Worm (Caenorhabditis elegans) whole organism, young adult: ENCODE measurements around the gene tnt-3.

Source experiments
- B0035.1 ChIP-seq: sonication (generic microtip); optimal IDR thresholded peaks from 2 replicates; lab custom pipeline; 2016; ENCODE audit warnings: missing genetic modification characterization, mild to moderate bottlenecking, missing compliant biosample characterization, missing genotype, missing genetic modification reagents
- C17E4.6 ChIP-seq: fragments of 200-800 bp; sonication (Bioruptor generic); IDR thresholded peaks from 2 replicates; pipeline ENCODE4 v1.3.6; 2022; ENCODE audit warnings: missing genetic modification reagents, missing genetic modification characterization, missing compliant biosample characterization
- D2030.7 ChIP-seq: fragments of 200-800 bp; sonication (Bioruptor generic); IDR thresholded peaks from 2 replicates; pipeline ENCODE4 v1.3.6; 2022; ENCODE audit warnings: missing genetic modification reagents, missing genetic modification characterization, missing compliant biosample characterization
- F49E8.2 ChIP-seq: sonication (generic microtip); optimal IDR thresholded peaks from 3 replicates; lab custom pipeline; 2017; ENCODE audit warnings: missing genetic modification characterization, mild to moderate bottlenecking, missing compliant biosample characterization, antibody characterized with exemption, moderate library complexity; ENCODE audit not compliant: insufficient read depth
- F52B5.7 ChIP-seq: sonication (generic microtip); optimal IDR thresholded peaks from 2 replicates; lab custom pipeline; 2016; ENCODE audit warnings: mild to moderate bottlenecking, missing genetic modification characterization, missing compliant biosample characterization
- F55B11.4 ChIP-seq: sonication (generic microtip); optimal IDR thresholded peaks from 2 replicates; lab custom pipeline; 2016; ENCODE audit warnings: missing compliant biosample characterization, missing genetic modification characterization, borderline replicate concordance; ENCODE audit not compliant: insufficient read depth
- F57A8.1 ChIP-seq: fragments of 200-800 bp; sonication (Bioruptor generic); optimal IDR thresholded peaks from 2 replicates; lab custom pipeline; 2018; ENCODE audit warnings: mild to moderate bottlenecking, missing genetic modification characterization, moderate library complexity, missing compliant biosample characterization
- ZK185.1 ChIP-seq: sonication (generic microtip); optimal IDR thresholded peaks from 2 replicates; lab custom pipeline; 2016; ENCODE audit warnings: mild to moderate bottlenecking, missing genetic modification characterization, missing compliant biosample characterization; ENCODE audit not compliant: poor library complexity, severe bottlenecking
- attf-6 ChIP-seq: fragments of 200-800 bp; sonication (Bioruptor generic); IDR thresholded peaks from 2 replicates; pipeline ENCODE4 v1.3.6; 2022; ENCODE audit warnings: missing genetic modification reagents, missing genetic modification characterization, missing compliant biosample characterization
- ceh-100 ChIP-seq: fragments of 200-800 bp; sonication (Bioruptor generic); IDR thresholded peaks from 2 replicates; pipeline ENCODE4 v1.3.6; 2022; ENCODE audit warnings: missing genetic modification reagents, missing genetic modification characterization, missing compliant biosample characterization
- dox-1 ChIP-seq: fragments of 200-800 bp; sonication (Bioruptor generic); IDR thresholded peaks from 2 replicates; pipeline ENCODE4 v1.3.6; 2022; ENCODE audit warnings: missing genetic modification reagents, missing genetic modification characterization, missing compliant biosample characterization
- dpl-1 ChIP-seq: fragments of 150-350 bp; optimal IDR thresholded peaks from 2 replicates; lab custom pipeline; 2014; ENCODE audit warnings: missing biosample characterization, missing genetic modification reagents, missing genetic modification characterization
- egl-44 ChIP-seq: fragments of 200-800 bp; sonication (Bioruptor generic); IDR thresholded peaks from 2 replicates; pipeline ENCODE4 v1.3.6; 2022; ENCODE audit warnings: missing genetic modification reagents, missing genetic modification characterization, missing compliant biosample characterization
- egrh-3 ChIP-seq: fragments of 200-800 bp; sonication (Bioruptor generic); IDR thresholded peaks from 2 replicates; pipeline ENCODE4 v1.3.6; 2022; ENCODE audit warnings: missing genetic modification reagents, missing genetic modification characterization, missing compliant biosample characterization
- gei-17 ChIP-seq: fragments of 200-800 bp; sonication (Bioruptor generic); optimal IDR thresholded peaks from 2 replicates; lab custom pipeline; 2018; ENCODE audit warnings: mild to moderate bottlenecking, missing genetic modification characterization, missing compliant biosample characterization
- him-1 ChIP-seq: sonication (generic microtip); optimal IDR thresholded peaks from 2 replicates; lab custom pipeline; 2016; ENCODE audit warnings: missing genotype, missing genetic modification reagents, missing genetic modification characterization, missing compliant biosample characterization
- hlh-12 ChIP-seq: sonication (generic microtip); optimal IDR thresholded peaks from 2 replicates; lab custom pipeline; 2016; ENCODE audit warnings: missing genetic modification characterization, missing compliant biosample characterization
- hmg-20 ChIP-seq: fragments of 200-800 bp; sonication (Bioruptor generic); IDR thresholded peaks from 2 replicates; pipeline ENCODE4 v1.3.6; 2022; ENCODE audit warnings: missing genetic modification reagents, missing genetic modification characterization, missing compliant biosample characterization
- hrde-1 ChIP-seq: sonication (generic microtip); optimal IDR thresholded peaks from 2 replicates; lab custom pipeline; 2016; ENCODE audit warnings: missing genetic modification characterization, mild to moderate bottlenecking, missing compliant biosample characterization, moderate library complexity, missing genotype, missing genetic modification reagents, borderline replicate concordance
- let-526 ChIP-seq: fragments of 200-800 bp; sonication (Bioruptor generic); IDR thresholded peaks from 2 replicates; pipeline ENCODE4 v1.3.6; 2022; ENCODE audit warnings: missing genetic modification reagents, missing genetic modification characterization, missing compliant biosample characterization
- lin-26 ChIP-seq: fragments of 200-800 bp; sonication (Bioruptor generic); IDR thresholded peaks from 2 replicates; pipeline ENCODE4 v1.3.6; 2022; ENCODE audit warnings: missing genetic modification reagents, missing genetic modification characterization, missing compliant biosample characterization
- lin-54 ChIP-seq: fragments of 200-800 bp; sonication (Bioruptor generic); optimal IDR thresholded peaks from 2 replicates; lab custom pipeline; 2018; ENCODE audit warnings: mild to moderate bottlenecking, missing genetic modification characterization, missing compliant biosample characterization
- lir-1 ChIP-seq: fragments of 200-800 bp; sonication (Bioruptor generic); conservative IDR thresholded peaks from 2 replicates; pipeline ENCODE4 v1.3.6; 2022; ENCODE audit warnings: missing genetic modification reagents, missing genetic modification characterization, missing compliant biosample characterization
- madf-8 ChIP-seq: fragments of 200-800 bp; sonication (Bioruptor generic); conservative IDR thresholded peaks from 2 replicates; pipeline ENCODE4 v1.3.6; 2022; ENCODE audit warnings: missing genetic modification reagents, missing genetic modification characterization, missing compliant biosample characterization
- nfya-1 ChIP-seq: sonication (generic microtip); optimal IDR thresholded peaks from 2 replicates; lab custom pipeline; 2017; ENCODE audit warnings: antibody characterized with exemption, missing compliant biosample characterization, missing genetic modification characterization, borderline replicate concordance; ENCODE audit not compliant: insufficient read depth
- nfyb-1 ChIP-seq: fragments of 200-800 bp; sonication (Bioruptor generic); IDR thresholded peaks from 2 replicates; pipeline ENCODE4 v1.3.6; 2022; ENCODE audit warnings: missing genetic modification reagents, missing genetic modification characterization, missing compliant biosample characterization
- nhr-27 ChIP-seq: fragments of 200-800 bp; sonication (Bioruptor generic); optimal IDR thresholded peaks from 2 replicates; lab custom pipeline; 2018; ENCODE audit warnings: mild to moderate bottlenecking, missing genetic modification characterization, moderate library complexity, missing compliant biosample characterization
- nhr-80 ChIP-seq: sonication (generic microtip); optimal IDR thresholded peaks from 2 replicates; lab custom pipeline; 2016; ENCODE audit warnings: missing genetic modification characterization, missing compliant biosample characterization
- rcor-1 ChIP-seq: fragments of 200-800 bp; sonication (Bioruptor generic); IDR thresholded peaks from 2 replicates; pipeline ENCODE4 v1.3.6; 2022; ENCODE audit warnings: missing genetic modification reagents, missing genetic modification characterization, missing compliant biosample characterization
- sea-2 ChIP-seq: fragments of 200-800 bp; sonication (Bioruptor generic); IDR thresholded peaks from 2 replicates; pipeline ENCODE4 v1.3.6; 2022; ENCODE audit warnings: missing genetic modification characterization, missing compliant biosample characterization
- snpc-1.3 ChIP-seq: sonication (generic microtip); optimal IDR thresholded peaks from 2 replicates; lab custom pipeline; 2017; ENCODE audit warnings: missing genetic modification characterization, mild to moderate bottlenecking, missing compliant biosample characterization, antibody characterized with exemption, moderate library complexity, missing genotype, missing genetic modification reagents; ENCODE audit not compliant: insufficient read depth
- snpc-3.4 ChIP-seq: sonication (generic microtip); optimal IDR thresholded peaks from 2 replicates; lab custom pipeline; 2017; ENCODE audit warnings: missing genetic modification characterization, mild to moderate bottlenecking, missing compliant biosample characterization, antibody characterized with exemption, moderate library complexity, missing genotype, missing genetic modification reagents
- snpc-4 ChIP-seq, 5 experiments: fragments of 150-350 bp in 1 of 5; sonication (generic microtip) in 4 of 5; optimal IDR thresholded peaks; 2 replicates each; lab custom pipeline; 2014 to 2018; ENCODE audit warnings: missing genetic modification characterization in 5 of 5, missing biosample characterization in 3 of 5, antibody characterized with exemption in 2 of 5, mild to moderate bottlenecking in 2 of 5, missing compliant biosample characterization in 2 of 5, missing genotype in 2 of 5, moderate library complexity in 2 of 5, missing genetic modification reagents in 1 of 5
- tbp1 ChIP-seq: fragments of 200-800 bp; sonication (Bioruptor generic); optimal IDR thresholded peaks from 2 replicates; lab custom pipeline; 2018; ENCODE audit warnings: mild to moderate bottlenecking, missing genetic modification characterization, missing compliant biosample characterization
- ztf-22 ChIP-seq: fragments of 200-800 bp; sonication (Bioruptor generic); optimal IDR thresholded peaks from 2 replicates; lab custom pipeline; 2018; ENCODE audit warnings: mild to moderate bottlenecking, missing genetic modification characterization, moderate library complexity, missing compliant biosample characterization
- ztf-25 ChIP-seq: fragments of 200-800 bp; sonication (Bioruptor generic); IDR thresholded peaks from 2 replicates; pipeline ENCODE4 v1.3.6; 2022; ENCODE audit warnings: missing genetic modification reagents, missing genetic modification characterization, missing compliant biosample characterization
- ztf-28 ChIP-seq: fragments of 200-800 bp; sonication (Bioruptor generic); IDR thresholded peaks from 2 replicates; pipeline ENCODE4 v1.3.6; 2022; ENCODE audit warnings: missing genetic modification reagents, missing genetic modification characterization, missing compliant biosample characterization

tnt-3 gene

DNA sequence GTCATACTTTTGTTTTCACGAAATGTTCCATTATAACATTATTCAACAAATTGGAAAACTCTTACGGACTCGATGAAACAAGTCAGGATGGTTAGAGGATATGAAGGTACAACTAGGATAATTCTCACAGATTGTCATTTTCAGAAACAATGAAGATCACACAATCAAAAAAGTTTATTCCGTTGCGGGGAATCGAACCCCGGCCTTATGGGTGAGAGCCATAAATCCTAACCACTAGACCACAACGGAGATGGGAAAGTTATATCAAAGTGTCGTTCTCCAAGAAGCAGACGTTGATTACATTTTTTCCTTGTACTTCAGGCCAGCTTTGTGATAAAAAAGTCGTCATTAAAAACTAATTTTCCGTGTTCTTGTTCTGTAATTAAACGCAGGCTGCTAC, 46.8 kb downstream of the tnt-3 start (continued):
- no peak for TF ChIP-seq nhr-27
- peak; percentile 74 for TF ChIP-seq ZK185.1
- no peak for TF ChIP-seq F52B5.7 (tag; lab: Kevin White, UChicago)
- no peak for TF ChIP-seq ceh-100 (GFP tag; lab: Robert Waterston, UW)
- TF ChIP-seq nfyb-1 (GFP tag; lab: Robert Waterston, UW): peak; percentile 61; the same call in 1 of the 2 replicates

- TF ChIP-seq hmg-20 (GFP tag; lab: Robert Waterston, UW) (no peak), nfya-1 (tag; lab: Kevin White, UChicago) (no peak), F55B11.4 (no peak), ztf-22 (GFP tag; lab: Kevin White, UChicago) (no peak), B0035.1 (no peak), ZK185.1 (no peak), hrde-1 (no peak), lir-1 (GFP tag; lab: Robert Waterston, UW) (no peak), attf-6 (GFP tag; lab: Robert Waterston, UW) (no peak), lin-54 (GFP tag; lab: Kevin White, UChicago) (no peak), C17E4.6 (GFP tag; lab: Robert Waterston, UW) (no peak), dox-1 (GFP tag; lab: Robert Waterston, UW) (no peak), F57A8.1 (no peak), hlh-12 (tag; lab: Kevin White, UChicago) (no peak), madf-8 (GFP tag; lab: Robert Waterston, UW) (no peak), gei-17 (GFP tag; lab: Kevin White, UChicago) (no peak)
- TF ChIP-seq, all 124 proteins: peak for 0
These were observed 47.2 kb downstream of the tnt-3 start, which contains the start of gene latd-1 for ce11 chrX:7897690-7898089. latd-1 (minus strand) TSS chrX:7897790.

ce11 chrX:7892296-7892695, 52.6 kb downstream of the tnt-3 start, which contains the start of gene C39D10.5:
C39D10.5 (minus strand) TSS chrX:7892396.
- TF ChIP-seq tbp1: no peak
- TF ChIP-seq snpc-3.4 (tag; lab: Kevin White, UChicago): no peak
- TF ChIP-seq snpc-4 (GFP tag; optimal IDR thresholded peaks at IDR 0.05; lab: Kevin White, UChicago): no peak
- TF ChIP-seq snpc-4 (tag; optimal IDR thresholded peaks at IDR 0.05; lab: Kevin White, UChicago): no peak
- TF ChIP-seq egl-44 (GFP tag; lab: Robert Waterston, UW): no peak
- TF ChIP-seq rcor-1 (GFP tag; lab: Robert Waterston, UW): no peak
- no peak for TF ChIP-seq lin-26 (GFP tag; lab: Robert Waterston, UW)
- no peak for TF ChIP-seq egrh-3 (GFP tag; lab: Robert Waterston, UW)
- TF ChIP-seq lir-1 (GFP tag; lab: Robert Waterston, UW): no peak
- TF ChIP-seq snpc-1.3 (tag; lab: Kevin White, UChicago): no peak
- TF ChIP-seq ztf-25 (GFP tag; lab: Robert Waterston, UW): no peak

- TF ChIP-seq F49E8.2 (tag; lab: Kevin White, UChicago) (no peak), him-1 (tag; lab: Kevin White, UChicago) (no peak), let-526 (no peak), egrh-3 (GFP tag; lab: Robert Waterston, UW) (no peak), sea-2 (GFP tag; lab: Robert Waterston, UW) (no peak), ztf-28 (GFP tag; lab: Robert Waterston, UW) (no peak), dox-1 (GFP tag; lab: Robert Waterston, UW) (no peak), D2030.7 (GFP tag; lab: Robert Waterston, UW) (no peak), dpl-1 (no peak), nhr-80 (no peak)
These were observed 56.0 kb downstream of the tnt-3 start, which contains the start of gene C39D10.2 for ce11 chrX:7888915-7889314. C39D10.2 (plus strand) TSS chrX:7889215.
